Worm (Caenorhabditis elegans) whole organism, dauer: Measurements from ENCODE around the gene srw-40.

Experiments used
- unc-62 ChIP-seq: sonication (generic microtip); optimal IDR thresholded peaks from 2 replicates; lab custom pipeline; 2017; ENCODE audit warnings: missing biosample characterization, missing genetic modification reagents, missing genetic modification characterization

Gene srw-40

ce11 chrII:4316011-4316410 lies at the start of gene srw-40:
Gene srw-40 (minus strand): TSS chrII:4316111.
- no peak for TF ChIP-seq unc-62 (GFP tag; lab: Kevin White, UChicago)

ce11 chrII:4362088-4362487 lies 46.2 kb upstream of the srw-40 start:
- TF ChIP-seq unc-62 (GFP tag; lab: Kevin White, UChicago) = no peak

- no peak for TF ChIP-seq unc-62 (GFP tag; lab: Kevin White, UChicago)
Observed at ce11 chrII:4359219-4359618, 43.3 kb upstream of the srw-40 start.

ce11 chrII:4358765-4359164 lies 42.9 kb upstream of the srw-40 start, which contains the start of gene lat-2:
Gene lat-2 (plus strand): TSS chrII:4359065.
- no peak for TF ChIP-seq unc-62 (GFP tag; lab: Kevin White, UChicago)

ce11 chrII:4355217-4355616 lies 39.3 kb upstream of the srw-40 start, which contains the start of the genes H20J04.7 and H20J04.1:
Gene H20J04.7 (minus strand): TSS chrII:4355317.
Gene H20J04.1 (plus strand): TSS chrII:4355613.
- TF ChIP-seq unc-62 (GFP tag; lab: Kevin White, UChicago) = no peak

- TF ChIP-seq unc-62 (GFP tag; lab: Kevin White, UChicago) = no peak
Observed at ce11 chrII:4350888-4351287, 35.0 kb upstream of the srw-40 start, which contains the start of gene H20J04.9. Gene H20J04.9 (plus strand): TSS chrII:4351188.

ce11 chrII:4344317-4344716 lies 28.4 kb upstream of the srw-40 start:
- TF ChIP-seq unc-62 (GFP tag; lab: Kevin White, UChicago) = no peak

- no peak for TF ChIP-seq unc-62 (GFP tag; lab: Kevin White, UChicago)
Observed at ce11 chrII:4341484-4341883, 25.6 kb upstream of the srw-40 start.

- no peak for TF ChIP-seq unc-62 (GFP tag; lab: Kevin White, UChicago)
Observed at ce11 chrII:4339882-4340281, 24.0 kb upstream of the srw-40 start, which contains the start of gene athp-2. Gene athp-2 (plus strand): TSS chrII:4340182.

ce11 chrII:4337731-4338130 lies 21.8 kb upstream of the srw-40 start:
- no peak for TF ChIP-seq unc-62 (GFP tag; lab: Kevin White, UChicago)

ce11 chrII:4334448-4334847 lies 18.5 kb upstream of the srw-40 start, which contains the start of gene madf-3:
Gene madf-3 (plus strand): TSS chrII:4334748.
- no peak for TF ChIP-seq unc-62 (GFP tag; lab: Kevin White, UChicago)

- no peak for TF ChIP-seq unc-62 (GFP tag; lab: Kevin White, UChicago)
Observed at ce11 chrII:4328716-4329115, 12.8 kb upstream of the srw-40 start, which contains the start of gene H20J04.4. Gene H20J04.4 (plus strand): TSS chrII:4329016.

- no peak for TF ChIP-seq unc-62 (GFP tag; lab: Kevin White, UChicago)
Observed at ce11 chrII:4326420-4326819, 10.5 kb upstream of the srw-40 start, which contains the start of gene pfd-2. Gene pfd-2 (plus strand): TSS chrII:4326720.

- TF ChIP-seq unc-62 (GFP tag; lab: Kevin White, UChicago) = no peak
Observed at ce11 chrII:4324061-4324460, 8.2 kb upstream of the srw-40 start, which contains the start of gene mog-2. Gene mog-2 (plus strand): TSS chrII:4324361.

- TF ChIP-seq unc-62 (GFP tag; lab: Kevin White, UChicago) = no peak
Observed at ce11 chrII:4322871-4323270, 7.0 kb upstream of the srw-40 start, which contains the start of gene H20J04.6. Gene H20J04.6 (plus strand): TSS chrII:4323256.

ce11 chrII:4321766-4322165 lies 5.9 kb upstream of the srw-40 start, which contains the start of gene Y52E8A.1:
Gene Y52E8A.1 (plus strand): TSS chrII:4322066.
- TF ChIP-seq unc-62 (GFP tag; lab: Kevin White, UChicago) = no peak

ce11 chrII:4320455-4320854 lies 4.5 kb upstream of the srw-40 start, which contains the start of gene Y52E8A.2:
Gene Y52E8A.2 (plus strand): TSS chrII:4320836.
- no peak for TF ChIP-seq unc-62 (GFP tag; lab: Kevin White, UChicago)
